Comparison of ENCODE assay signal across 5 worm cellular contexts in genomic region chrIV:6519593-6519992, ce11.
A peak's percentile ranks its signal among the peaks of the same experiment; 100 is the strongest.
TF ChIP-seq lines count a peak whose summit lies in the region.

TSS of gene C01G5.9 (plus strand) at chrIV:6519893.

TF ChIP-seq in whole organism, L1 larva, 84 proteins besides CTCF, POLR2A, EP300 and RAD21:
- TF ChIP-seq sup-37 (GFP tag; optimal IDR thresholded peaks at IDR 0.05; lab: Kevin White, UChicago), result no peak
- no peak for TF ChIP-seq sptf-1 (tag; optimal IDR thresholded peaks at IDR 0.05; lab: Kevin White, UChicago)
- TF ChIP-seq blmp-1 (tag; optimal IDR thresholded peaks at IDR 0.05; lab: Kevin White, UChicago), result peak; percentile 10
- TF ChIP-seq snpc-4 (tag; optimal IDR thresholded peaks at IDR 0.05; lab: Kevin White, UChicago), result no peak
- no peak for TF ChIP-seq hlh-4 (tag; optimal IDR thresholded peaks at IDR 0.05; lab: Kevin White, UChicago)
- no peak for TF ChIP-seq ceh-90 (tag; optimal IDR thresholded peaks at IDR 0.05; lab: Kevin White, UChicago)
- TF ChIP-seq egl-13 (tag; optimal IDR thresholded peaks at IDR 0.05; lab: Kevin White, UChicago), result no peak
- TF ChIP-seq ztf-4 (tag; optimal IDR thresholded peaks at IDR 0.05; lab: Kevin White, UChicago), result no peak

TF ChIP-seq in whole organism, L2 larva, 48 proteins besides CTCF, POLR2A, EP300 and RAD21:
- TF ChIP-seq nhr-6 (tag; optimal IDR thresholded peaks at IDR 0.05; lab: Kevin White, UChicago), result no peak
- no peak for TF ChIP-seq ceh-16 (tag; optimal IDR thresholded peaks at IDR 0.05; lab: Kevin White, UChicago)
- TF ChIP-seq ceh-82 (tag; optimal IDR thresholded peaks at IDR 0.05; lab: Kevin White, UChicago), result no peak
- no peak for TF ChIP-seq dmd-4 (tag; optimal IDR thresholded peaks at IDR 0.05; lab: Kevin White, UChicago)
- TF ChIP-seq fos-1 (tag; optimal IDR thresholded peaks at IDR 0.05; lab: Kevin White, UChicago), result peak; percentile 43
- no peak for TF ChIP-seq F13H6.1 (tag; optimal IDR thresholded peaks at IDR 0.05; lab: Kevin White, UChicago)
- no peak for TF ChIP-seq mdl-1 (tag; optimal IDR thresholded peaks at IDR 0.05; lab: Kevin White, UChicago)

TF ChIP-seq in whole organism, L3 larva, 47 proteins besides CTCF, POLR2A, EP300 and RAD21:
- TF ChIP-seq fkh-10 (GFP tag; optimal IDR thresholded peaks at IDR 0.05; lab: Kevin White, UChicago) (no peak), elt-2 (tag; optimal IDR thresholded peaks at IDR 0.05; lab: Kevin White, UChicago) (peak; percentile 31), nhr-23 (tag; optimal IDR thresholded peaks at IDR 0.05; lab: Kevin White, UChicago) (peak; percentile 37)

TF ChIP-seq in whole organism, late embryonic, 69 proteins besides CTCF, POLR2A, EP300 and RAD21:
- TF ChIP-seq ztf-16 (tag; optimal IDR thresholded peaks at IDR 0.05; lab: Kevin White, UChicago), result no peak
- TF ChIP-seq ets-4 (tag; optimal IDR thresholded peaks at IDR 0.05; lab: Kevin White, UChicago), result no peak
- peak; percentile 49 for TF ChIP-seq elt-2 (tag; optimal IDR thresholded peaks at IDR 0.05; lab: Kevin White, UChicago)
TF ChIP-seq in whole organism, late embryonic: peak in this region for 1.

TF ChIP-seq in whole organism, mixed stage, embryonic, 35 proteins besides CTCF, POLR2A, EP300 and RAD21:
- no peak for TF ChIP-seq lin-13 (tag; optimal IDR thresholded peaks at IDR 0.05; lab: Kevin White, UChicago)
- TF ChIP-seq blmp-1 (tag; optimal IDR thresholded peaks at IDR 0.05; lab: Kevin White, UChicago), result peak; percentile 77

Comparison
In these comparisons a context has a peak if more than half of its experiments do, and no peak if none do; other contexts are left out.
1. Of the 10 proteins assayed by ChIP-seq in both whole organism, L1 larva and whole organism, late embryonic: peak only in whole organism, L1 larva: none; only in whole organism, late embryonic: elt-2; in both: none; in neither: 9.